Fruit fly (Drosophila melanogaster) whole organism, embryonic: ENCODE results near the gene Rab14.

Experiments used
- CG10209 ChIP-seq: fragments of 200-800 bp; sonication (Bioruptor generic); optimal IDR thresholded peaks from 3 replicates; lab custom pipeline; 2017; ENCODE audit warnings: missing biosample characterization, mild to moderate bottlenecking, missing genetic modification characterization, missing genetic modification reagents
- CG11247 ChIP-seq: fragments of 200-800 bp; sonication (Bioruptor generic); IDR thresholded peaks from 2 replicates; pipeline ENCODE4 v1.3.6; 2022; ENCODE audit warnings: missing biosample characterization, missing genetic modification characterization
- CG11456 ChIP-seq: fragments of 200-800 bp; sonication (Bioruptor generic); IDR thresholded peaks from 3 replicates; pipeline ENCODE4 v1.3.6; 2022; ENCODE audit warnings: missing biosample characterization, missing genetic modification characterization
- CG12942 ChIP-seq: fragments of 200-800 bp; sonication (Bioruptor generic); optimal IDR thresholded peaks from 3 replicates; lab custom pipeline; 2016; ENCODE audit warnings: missing biosample characterization, missing genetic modification characterization
- CG13775 ChIP-seq: fragments of 200-800 bp; sonication (Bioruptor generic); optimal IDR thresholded peaks from 3 replicates; lab custom pipeline; 2017; ENCODE audit warnings: missing biosample characterization, mild to moderate bottlenecking, missing genetic modification characterization
- CG14441 ChIP-seq: fragments of 200-800 bp; sonication (Bioruptor generic); IDR thresholded peaks from 2 replicates; pipeline ENCODE4 v1.3.6; 2022; ENCODE audit warnings: missing biosample characterization, missing genetic modification characterization
- CG1529 ChIP-seq: fragments of 200-800 bp; sonication (Bioruptor generic); optimal IDR thresholded peaks from 3 replicates; lab custom pipeline; 2018; ENCODE audit warnings: missing biosample characterization, missing genetic modification characterization
- CG1792 ChIP-seq: fragments of 200-800 bp; sonication (Bioruptor generic); optimal IDR thresholded peaks from 2 replicates; lab custom pipeline; 2016; ENCODE audit warnings: missing biosample characterization, missing genetic modification characterization
- CG2199 ChIP-seq: fragments of 200-800 bp; sonication (Bioruptor generic); IDR thresholded peaks from 3 replicates; pipeline ENCODE4 v1.3.6; 2022; ENCODE audit warnings: missing biosample characterization, missing genetic modification characterization
- CG2875 ChIP-seq: fragments of 200-800 bp; sonication (Bioruptor generic); optimal IDR thresholded peaks from 2 replicates; lab custom pipeline; 2017; ENCODE audit warnings: missing biosample characterization, mild to moderate bottlenecking, missing genetic modification characterization, missing genetic modification reagents
- CG30020 ChIP-seq: fragments of 200-800 bp; optimal IDR thresholded peaks from 2 replicates; lab custom pipeline; 2019; ENCODE audit warnings: missing biosample characterization, mild to moderate bottlenecking, missing genetic modification characterization, moderate library complexity
- CG6272 ChIP-seq: fragments of 200-800 bp; sonication (Bioruptor generic); IDR thresholded peaks from 2 replicates; pipeline ENCODE4 v1.3.6; 2022; ENCODE audit warnings: missing biosample characterization, missing genetic modification characterization
- CG6813 ChIP-seq: fragments of 200-800 bp; sonication (Bioruptor generic); optimal IDR thresholded peaks from 2 replicates; lab custom pipeline; 2017; ENCODE audit warnings: missing biosample characterization, missing genetic modification characterization, mild to moderate bottlenecking, moderate library complexity, missing genetic modification reagents
- CG7745 ChIP-seq: fragments of 200-800 bp; sonication (Bioruptor generic); optimal IDR thresholded peaks from 2 replicates; lab custom pipeline; 2018; ENCODE audit warnings: missing biosample characterization, mild to moderate bottlenecking, missing genetic modification characterization, moderate library complexity
- CG8089 ChIP-seq: fragments of 200-800 bp; sonication (Bioruptor generic); optimal IDR thresholded peaks from 3 replicates; lab custom pipeline; 2016; ENCODE audit warnings: missing biosample characterization, missing genetic modification characterization
- CG9437 ChIP-seq: fragments of 200-800 bp; sonication (Bioruptor generic); optimal IDR thresholded peaks from 2 replicates; lab custom pipeline; 2018; ENCODE audit warnings: missing biosample characterization, mild to moderate bottlenecking, missing genetic modification characterization
- CHES-1-like ChIP-seq: fragments of 200-800 bp; sonication (Bioruptor generic); optimal IDR thresholded peaks from 2 replicates; lab custom pipeline; 2016; ENCODE audit warnings: missing biosample characterization, missing genetic modification characterization
- CoRest ChIP-seq: fragments of 200-800 bp; sonication (Bioruptor generic); optimal IDR thresholded peaks from 3 replicates; lab custom pipeline; 2018; ENCODE audit warnings: missing biosample characterization, mild to moderate bottlenecking, missing genetic modification characterization, moderate library complexity
- Doc2 ChIP-seq: fragments of 200-800 bp; sonication (Bioruptor generic); IDR thresholded peaks from 2 replicates; pipeline ENCODE4 v1.3.6; 2022; ENCODE audit warnings: missing biosample characterization, missing genetic modification characterization
- HLH4C ChIP-seq: fragments of 200-800 bp; sonication (Bioruptor generic); IDR thresholded peaks from 3 replicates; pipeline ENCODE4 v1.3.6; 2022; ENCODE audit warnings: missing biosample characterization, missing genetic modification characterization; ENCODE audit not compliant: partially characterized antibody
- Hmr ChIP-seq: fragments of 200-800 bp; sonication (Bioruptor generic); optimal IDR thresholded peaks from 3 replicates; lab custom pipeline; 2017; ENCODE audit warnings: mild to moderate bottlenecking, missing biosample characterization, missing genetic modification reagents, missing genetic modification characterization
- Mad ChIP-seq: fragments of 200-800 bp; sonication (Bioruptor generic); optimal IDR thresholded peaks from 2 replicates; lab custom pipeline; 2016; ENCODE audit warnings: missing biosample characterization, missing genetic modification characterization
- Oli ChIP-seq: fragments of 200-800 bp; sonication (Bioruptor generic); optimal IDR thresholded peaks from 2 replicates; lab custom pipeline; 2018; ENCODE audit warnings: missing biosample characterization, mild to moderate bottlenecking, missing genetic modification characterization, moderate library complexity
- Optix ChIP-seq: fragments of 200-800 bp; sonication (Bioruptor generic); IDR thresholded peaks from 3 replicates; pipeline ENCODE4 v1.3.6; 2022; ENCODE audit warnings: missing biosample characterization, missing genetic modification characterization
- ac ChIP-seq: fragments of 200-800 bp; sonication (Bioruptor generic); optimal IDR thresholded peaks from 3 replicates; lab custom pipeline; 2017; ENCODE audit warnings: missing biosample characterization, mild to moderate bottlenecking, missing genetic modification characterization
- ase ChIP-seq: fragments of 200-800 bp; sonication (Bioruptor generic); IDR thresholded peaks from 3 replicates; pipeline ENCODE4 v1.3.6; 2022; ENCODE audit warnings: missing biosample characterization, missing genetic modification characterization
- az2 ChIP-seq: fragments of 200-800 bp; sonication (Bioruptor generic); optimal IDR thresholded peaks from 3 replicates; lab custom pipeline; 2016; ENCODE audit warnings: missing biosample characterization, missing genetic modification characterization
- br ChIP-seq: fragments of >200 bp; optimal IDR thresholded peaks from 2 replicates; lab custom pipeline; 2017
- cato ChIP-seq: fragments of 200-800 bp; sonication (Bioruptor generic); optimal IDR thresholded peaks from 2 replicates; lab custom pipeline; 2016; ENCODE audit warnings: missing biosample characterization, missing genetic modification characterization, borderline replicate concordance
- crol ChIP-seq: fragments of 200-800 bp; sonication (Bioruptor generic); IDR thresholded peaks from 2 replicates; pipeline ENCODE4 v1.3.6; 2022; ENCODE audit warnings: missing biosample characterization, missing genetic modification characterization
- esg ChIP-seq: fragments of 200-800 bp; sonication (Bioruptor generic); conservative IDR thresholded peaks from 2 replicates; pipeline ENCODE4 v1.3.6; 2022; ENCODE audit warnings: missing biosample characterization, missing genetic modification characterization
- fd102C ChIP-seq: fragments of 200-800 bp; sonication (Bioruptor generic); optimal IDR thresholded peaks from 2 replicates; lab custom pipeline; 2018; ENCODE audit warnings: missing biosample characterization, mild to moderate bottlenecking, missing genetic modification characterization, moderate library complexity
- grn ChIP-seq: fragments of 200-800 bp; sonication (Bioruptor generic); optimal IDR thresholded peaks from 3 replicates; lab custom pipeline; 2017; ENCODE audit warnings: missing biosample characterization, missing genetic modification characterization
- ham ChIP-seq: fragments of 200-800 bp; sonication (Bioruptor generic); IDR thresholded peaks from 2 replicates; pipeline ENCODE4 v1.3.6; 2022; ENCODE audit warnings: missing biosample characterization, missing genetic modification characterization
- jing ChIP-seq: fragments of 200-800 bp; sonication (Bioruptor generic); optimal IDR thresholded peaks from 2 replicates; lab custom pipeline; 2018; ENCODE audit warnings: missing biosample characterization, mild to moderate bottlenecking, missing genetic modification characterization
- kay ChIP-seq: fragments of 200-800 bp; sonication (Bioruptor generic); optimal IDR thresholded peaks from 2 replicates; lab custom pipeline; 2016; ENCODE audit warnings: missing biosample characterization, missing genetic modification characterization
- luna ChIP-seq: fragments of 200-800 bp; sonication (Bioruptor generic); optimal IDR thresholded peaks from 2 replicates; lab custom pipeline; 2016; ENCODE audit warnings: missing biosample characterization, missing genetic modification characterization
- mld ChIP-seq: fragments of 200-800 bp; sonication (Bioruptor generic); IDR thresholded peaks from 3 replicates; pipeline ENCODE4 v1.3.6; 2022; ENCODE audit warnings: missing biosample characterization, missing genetic modification characterization; ENCODE audit not compliant: partially characterized antibody
- oc ChIP-seq: fragments of 200-800 bp; sonication (Bioruptor generic); optimal IDR thresholded peaks from 2 replicates; lab custom pipeline; 2018; ENCODE audit warnings: missing biosample characterization, mild to moderate bottlenecking, missing genetic modification characterization, moderate library complexity
- odd ChIP-seq: fragments of 200-800 bp; sonication (Bioruptor generic); optimal IDR thresholded peaks from 2 replicates; lab custom pipeline; 2017; ENCODE audit warnings: missing biosample characterization, mild to moderate bottlenecking, missing genetic modification characterization
- otp ChIP-seq: fragments of 200-800 bp; sonication (Bioruptor generic); IDR thresholded peaks from 3 replicates; pipeline ENCODE4, ENCODE4 v1.3.6; 2022; ENCODE audit warnings: missing biosample characterization, missing genetic modification characterization
- pb ChIP-seq: fragments of 200-800 bp; sonication (Bioruptor generic); optimal IDR thresholded peaks from 3 replicates; lab custom pipeline; 2016; ENCODE audit warnings: missing biosample characterization, missing genetic modification characterization
- pnt ChIP-seq: fragments of 200-800 bp; sonication (Bioruptor generic); optimal IDR thresholded peaks from 3 replicates; lab custom pipeline; 2016; ENCODE audit warnings: missing biosample characterization, missing genetic modification characterization
- sc ChIP-seq, 3 experiments: fragments of >200 bp in 2 of 3; fragments of 200-800 bp in 1 of 3; sonication (Bioruptor generic) in 1 of 3; optimal IDR thresholded peaks; 2 replicates in 2 of 3; 3 replicates in 1 of 3; lab custom pipeline; 2017; ENCODE audit warnings: mild to moderate bottlenecking in 1 of 3, missing biosample characterization in 1 of 3, missing genetic modification characterization in 1 of 3, missing genetic modification reagents in 1 of 3
- sd ChIP-seq: fragments of 200-800 bp; sonication (Bioruptor generic); optimal IDR thresholded peaks from 3 replicates; lab custom pipeline; 2018; ENCODE audit warnings: missing biosample characterization, mild to moderate bottlenecking, missing genetic modification characterization, moderate library complexity
- sima ChIP-seq: fragments of 200-800 bp; sonication (Bioruptor generic); optimal IDR thresholded peaks from 2 replicates; lab custom pipeline; 2016; ENCODE audit warnings: missing biosample characterization, missing genetic modification characterization
- sisA ChIP-seq: fragments of 200-800 bp; sonication (Bioruptor generic); IDR thresholded peaks from 2 replicates; pipeline ENCODE4 v1.3.6; 2022; ENCODE audit warnings: missing biosample characterization, missing genetic modification characterization
- tll ChIP-seq, 2 experiments: fragments of 200-800 bp in 1 of 2; fragments of >200 bp in 1 of 2; sonication (Bioruptor generic) in 1 of 2; optimal IDR thresholded peaks; 2 replicates each; lab custom pipeline; 2017 to 2019; ENCODE audit warnings: missing biosample characterization in 2 of 2, missing genetic modification characterization in 2 of 2, mild to moderate bottlenecking in 1 of 2, moderate library complexity in 1 of 2
- toy ChIP-seq: fragments of 200-800 bp; sonication (Bioruptor generic); IDR thresholded peaks from 2 replicates; pipeline ENCODE4 v1.3.6; 2022; ENCODE audit warnings: missing biosample characterization, missing genetic modification characterization
- vvl ChIP-seq: fragments of 200-800 bp; sonication (Bioruptor generic); IDR thresholded peaks from 2 replicates; pipeline ENCODE4 v1.3.6; 2022; ENCODE audit warnings: missing biosample characterization, missing genetic modification characterization
- yki ChIP-seq: fragments of >200 bp; optimal IDR thresholded peaks from 3 replicates; lab custom pipeline; 2018

The Rab14 gene

DNA sequence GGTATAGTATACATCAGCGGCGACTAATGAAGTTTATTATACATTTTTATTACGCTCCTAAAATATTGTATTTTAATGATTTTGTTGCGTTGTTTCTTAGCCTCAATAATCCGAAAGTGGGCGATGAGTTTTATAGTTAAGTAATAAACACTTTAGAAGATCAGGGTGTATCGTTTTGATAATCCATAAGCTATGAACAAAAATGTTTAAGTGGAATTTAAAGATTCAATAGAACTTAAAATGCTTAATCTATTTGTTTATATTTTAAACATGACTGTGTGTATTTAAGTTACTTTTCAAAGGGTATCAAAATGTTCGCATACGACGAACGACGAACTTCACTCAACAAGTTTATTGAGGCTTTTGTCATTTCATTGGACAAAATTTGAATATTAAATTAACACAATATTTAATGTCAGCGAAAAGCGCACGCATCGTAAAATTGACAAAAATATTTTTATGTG is 17.3 kb downstream of the Rab14 start (continued):
- TF ChIP-seq pnt (GFP tag; lab: Kevin White, UChicago) (no peak), cato (GFP tag; lab: Kevin White, UChicago) (no peak), crol (GFP tag; lab: Robert Waterston, UW) (no peak), jing (GFP tag; lab: Kevin White, UChicago) (peak; percentile 52), CG2199 (GFP tag; lab: Robert Waterston, UW) (peak; percentile 23; the same call in 1 of the 3 replicates), CG13775 (GFP tag; lab: Kevin White, UChicago) (peak; percentile 66), Oli (tag; lab: Kevin White, UChicago) (peak; percentile 88), kay (GFP tag; lab: Kevin White, UChicago) (peak; percentile 20), CG10209 (GFP tag; lab: Kevin White, UChicago) (peak; percentile 61), CG14441 (GFP tag; lab: Robert Waterston, UW) (peak; percentile 68), CG6272 (no peak), yki (lab: Kevin White, UChicago) (no peak), CoRest (tag; lab: Kevin White, UChicago) (peak; percentile 90), esg (GFP tag; lab: Robert Waterston, UW) (peak; percentile 84), HLH4C (no peak), ase (GFP tag; lab: Robert Waterston, UW) (peak; percentile 53; the same call in 1 of the 3 replicates), CG8089 (GFP tag; lab: Kevin White, UChicago) (no peak), Optix (no peak), CHES-1-like (GFP tag; lab: Kevin White, UChicago) (peak; percentile 77), pb (no peak), sima (GFP tag; lab: Kevin White, UChicago) (peak; percentile 46), oc (tag; lab: Kevin White, UChicago) (peak; percentile 79), grn (no peak), otp (GFP tag; lab: Robert Waterston, UW) (peak; percentile 69; the same call in 1 of the 3 replicates), CG6813 (GFP tag; lab: Kevin White, UChicago) (no peak), CG1792 (no peak), vvl (GFP tag; lab: Robert Waterston, UW) (peak; percentile 88), Doc2 (GFP tag; lab: Robert Waterston, UW) (no peak), Hmr (GFP tag; lab: Kevin White, UChicago) (peak; percentile 76), CG11456 (GFP tag; lab: Robert Waterston, UW) (peak; percentile 79; the same call in 2 of the 3 replicates), CG12942 (GFP tag; lab: Kevin White, UChicago) (peak; percentile 26), br (lab: Kevin White, UChicago) (no peak), CG1529 (GFP tag; lab: Kevin White, UChicago) (peak; percentile 61), luna (GFP tag; lab: Kevin White, UChicago) (peak; percentile 47), CG30020 (tag; lab: Kevin White, UChicago) (no peak), sd (peak; percentile 56), mld (GFP tag; lab: Robert Waterston, UW) (no peak), ac (no peak), tll (GFP tag; optimal IDR thresholded peaks at IDR 0.05; lab: Kevin White, UChicago) (no peak), CG9437 (GFP tag; lab: Kevin White, UChicago) (peak; percentile 66), Mad (GFP tag; lab: Kevin White, UChicago) (peak; percentile 12), sisA (GFP tag; lab: Robert Waterston, UW) (peak; percentile 67), CG11247 (GFP tag; lab: Robert Waterston, UW) (peak; percentile 82), CG7745 (tag; lab: Kevin White, UChicago) (no peak), ham (GFP tag; lab: Robert Waterston, UW) (no peak), az2 (GFP tag; lab: Kevin White, UChicago) (peak; percentile 79), toy (GFP tag; lab: Robert Waterston, UW) (no peak), sc (optimal IDR thresholded peaks at IDR 0.05; lab: Kevin White, UChicago) (no peak), sc (GFP tag; optimal IDR thresholded peaks at IDR 0.05; lab: Kevin White, UChicago) (no peak), odd (GFP tag; lab: Kevin White, UChicago) (peak; percentile 34), CG2875 (GFP tag; lab: Kevin White, UChicago) (peak; percentile 32), fd102C (no peak)
